Worm (Caenorhabditis elegans): ENCODE measurements around the gene C05G5.3.

Gene C05G5.3

ce11 chrX:14753514-14754076 is 1.8 kb upstream of the C05G5.3 start, which contains the start of gene sucl-1 (continued):
- TF ChIP-seq egl-44 (GFP tag; IDR thresholded peaks at IDR 0.05) (0 out of 2 replicates have a peak, but pooled peaks have one; percentile 66), ekl-4 (GFP tag; IDR thresholded peaks at IDR 0.05) (no peak), T07F8.4 (tag; optimal IDR thresholded peaks at IDR 0.05) (no peak), hmg-1.2 (GFP tag; IDR thresholded peaks at IDR 0.05) (peak; percentile 81), somi-1 (GFP tag; optimal IDR thresholded peaks at IDR 0.05) (peak; percentile 35), chd-7 (tag; optimal IDR thresholded peaks at IDR 0.05) (peak; percentile 70), lin-54 (GFP tag; optimal IDR thresholded peaks at IDR 0.05) (peak; percentile 50), snpc-4 (GFP tag; optimal IDR thresholded peaks at IDR 0.05) (peak; percentile 32), snpc-4 (tag; optimal IDR thresholded peaks at IDR 0.05) (peak; percentile 68 to 75 (median 72)), hlh-26 (GFP tag; conservative IDR thresholded peaks at IDR 0.05) (no peak), nhr-90 (tag; optimal IDR thresholded peaks at IDR 0.05) (peak; percentile 55), lir-1 (GFP tag; conservative IDR thresholded peaks at IDR 0.05) (0 out of 2 replicates have a peak, but pooled peaks have one; percentile 35), rcor-1 (GFP tag; IDR thresholded peaks at IDR 0.05) (peak; percentile 69), lin-35 (GFP tag; optimal IDR thresholded peaks at IDR 0.05) (peak in 1 of 3 experiments; percentile 64), ztf-3 (GFP tag; optimal IDR thresholded peaks at IDR 0.05) (no peak), akir-1 (GFP tag; optimal IDR thresholded peaks at IDR 0.05) (peak; percentile 21), K12H6.12 (tag; optimal IDR thresholded peaks at IDR 0.05) (peak; percentile 73), dox-1 (GFP tag; IDR thresholded peaks at IDR 0.05) (peak; percentile 94), let-526 (GFP tag; IDR thresholded peaks at IDR 0.05) (no peak), sea-2 (GFP tag; IDR thresholded peaks at IDR 0.05) (no peak), lin-26 (GFP tag; IDR thresholded peaks at IDR 0.05) (peak; percentile 72), madf-3 (GFP tag; IDR thresholded peaks at IDR 0.05) (no peak), Y56A3A.18 (GFP tag; IDR thresholded peaks at IDR 0.05) (no peak), ceh-100 (GFP tag; IDR thresholded peaks at IDR 0.05) (no peak), lin-40 (tag; optimal IDR thresholded peaks at IDR 0.05) (peak; percentile 86), mcd-1 (GFP tag; IDR thresholded peaks at IDR 0.05) (peak; percentile 67), C06A6.2 (GFP tag; conservative IDR thresholded peaks at IDR 0.05) (no peak), pbrm-1 (GFP tag; IDR thresholded peaks at IDR 0.05) (peak; percentile 54; the same call in 1 of the 2 replicates), egrh-3 (GFP tag; IDR thresholded peaks at IDR 0.05) (peak; percentile 60; the same call in 1 of the 2 replicates), ztf-6 (GFP tag; IDR thresholded peaks at IDR 0.05) (no peak), mes-4 (tag; optimal IDR thresholded peaks at IDR 0.05) (no peak), cebp-1 (GFP tag; IDR thresholded peaks at IDR 0.05) (peak; percentile 55; the same call in 1 of the 2 replicates), cebp-1 (tag; optimal IDR thresholded peaks at IDR 0.05) (peak; percentile 86), madf-10 (tag; optimal IDR thresholded peaks at IDR 0.05) (peak; percentile 59), unc-62 (GFP tag; optimal IDR thresholded peaks at IDR 0.05) (no peak), die-1 (tag; optimal IDR thresholded peaks at IDR 0.05) (peak; percentile 52), nfyb-1 (GFP tag; IDR thresholded peaks at IDR 0.05) (peak; percentile 84), dpff-1 (tag; optimal IDR thresholded peaks at IDR 0.05) (no peak), ztf-18 (tag; optimal IDR thresholded peaks at IDR 0.05) (peak; percentile 88), B0336.3 (GFP tag; IDR thresholded peaks at IDR 0.05) (peak; percentile 46; the same call in 1 of the 2 replicates), efl-1 (GFP tag; optimal IDR thresholded peaks at IDR 0.05) (no peak), snpc-3.4 (tag; optimal IDR thresholded peaks at IDR 0.05) (no peak), nfya-1 (tag; optimal IDR thresholded peaks at IDR 0.05; ENCODE audit: borderline replicate concordance, insufficient read depth) (no peak), F33H1.4 (GFP tag; IDR thresholded peaks at IDR 0.05) (no peak), dpl-1 (GFP tag; optimal IDR thresholded peaks at IDR 0.05) (no peak), nhr-80 (tag; optimal IDR thresholded peaks at IDR 0.05) (peak; percentile 99), hsf-1 (GFP tag; IDR thresholded peaks at IDR 0.05) (no peak), Y53G8AR.9 (GFP tag; conservative IDR thresholded peaks at IDR 0.05) (0 out of 2 replicates have a peak, but pooled peaks have one; percentile 37), gei-17 (GFP tag; optimal IDR thresholded peaks at IDR 0.05) (peak; percentile 30)
